Fruit fly (Drosophila melanogaster) whole organism, embryonic: ENCODE measurements around the gene mldr.

Experiments used
- Antp ChIP-seq: fragments of 200-800 bp; sonication (Bioruptor generic); optimal IDR thresholded peaks from 3 replicates; lab custom pipeline; 2016; ENCODE audit warnings: missing biosample characterization, missing genetic modification characterization
- CG10147 ChIP-seq: fragments of 200-800 bp; sonication (Bioruptor generic); optimal IDR thresholded peaks from 2 replicates; lab custom pipeline; 2019; ENCODE audit warnings: missing biosample characterization, mild to moderate bottlenecking, missing genetic modification characterization, moderate library complexity
- CG1024 ChIP-seq: fragments of 200-800 bp; sonication (Bioruptor generic); IDR thresholded peaks from 2 replicates; pipeline ENCODE4 v1.3.6; 2022; ENCODE audit warnings: missing biosample characterization, missing genetic modification characterization
- CG10321 ChIP-seq: fragments of 200-800 bp; sonication (Bioruptor generic); IDR thresholded peaks from 2 replicates; pipeline ENCODE4 v1.3.6; 2022; ENCODE audit warnings: missing biosample characterization, missing genetic modification characterization
- CG10565 ChIP-seq: fragments of 200-800 bp; sonication (Bioruptor generic); optimal IDR thresholded peaks from 3 replicates; lab custom pipeline; 2016; ENCODE audit warnings: missing biosample characterization, mild to moderate bottlenecking, missing genetic modification characterization
- CG11695 ChIP-seq: fragments of 200-800 bp; sonication (Bioruptor generic); IDR thresholded peaks from 3 replicates; pipeline ENCODE4 v1.3.6; 2022; ENCODE audit warnings: missing biosample characterization, missing genetic modification characterization
- CG12391 ChIP-seq: fragments of 200-800 bp; sonication (Bioruptor generic); optimal IDR thresholded peaks from 3 replicates; lab custom pipeline; 2018; ENCODE audit warnings: missing biosample characterization, mild to moderate bottlenecking, missing genetic modification characterization, moderate library complexity
- CG12744 ChIP-seq: fragments of 200-800 bp; sonication (Bioruptor generic); optimal IDR thresholded peaks from 2 replicates; lab custom pipeline; 2016; ENCODE audit warnings: missing biosample characterization, missing genetic modification characterization
- CG14667 ChIP-seq: fragments of 200-800 bp; sonication (Bioruptor generic); IDR thresholded peaks from 2 replicates; pipeline ENCODE4 v1.3.6; 2022; ENCODE audit warnings: missing biosample characterization, missing genetic modification characterization
- CG15011 ChIP-seq: fragments of 200-800 bp; sonication (Bioruptor generic); optimal IDR thresholded peaks from 3 replicates; lab custom pipeline; 2018; ENCODE audit warnings: missing biosample characterization, mild to moderate bottlenecking, missing genetic modification characterization
- CG17829 ChIP-seq: fragments of 200-800 bp; optimal IDR thresholded peaks from 2 replicates; lab custom pipeline; 2019; ENCODE audit warnings: missing biosample characterization, mild to moderate bottlenecking, missing genetic modification characterization, moderate library complexity
- CG2129 ChIP-seq: fragments of 200-800 bp; sonication (Bioruptor generic); IDR thresholded peaks from 2 replicates; pipeline ENCODE4 v1.3.6; 2022; ENCODE audit warnings: missing biosample characterization, missing genetic modification characterization; ENCODE audit not compliant: partially characterized antibody
- CG31441 ChIP-seq: fragments of 200-800 bp; sonication (Bioruptor generic); IDR thresholded peaks from 2 replicates; pipeline ENCODE4 v1.3.6; 2022; ENCODE audit warnings: missing biosample characterization, missing genetic modification characterization
- CG32767 ChIP-seq: fragments of 200-800 bp; sonication (Bioruptor generic); IDR thresholded peaks from 2 replicates; pipeline ENCODE4 v1.3.6; 2022; ENCODE audit warnings: missing biosample characterization, missing genetic modification characterization
- CG3281 ChIP-seq: fragments of 200-800 bp; sonication (Bioruptor generic); optimal IDR thresholded peaks from 3 replicates; lab custom pipeline; 2017; ENCODE audit warnings: missing biosample characterization, mild to moderate bottlenecking, missing genetic modification characterization
- CG34376 ChIP-seq: fragments of 200-800 bp; sonication (Bioruptor generic); optimal IDR thresholded peaks from 2 replicates; lab custom pipeline; 2018; ENCODE audit warnings: missing biosample characterization, mild to moderate bottlenecking, missing genetic modification characterization
- CG4424 ChIP-seq: fragments of 200-800 bp; sonication (Bioruptor generic); optimal IDR thresholded peaks from 3 replicates; lab custom pipeline; 2016; ENCODE audit warnings: missing biosample characterization, missing genetic modification characterization
- CG6689 ChIP-seq: fragments of 200-800 bp; sonication (Bioruptor generic); IDR thresholded peaks from 2 replicates; pipeline ENCODE4 v1.3.6; 2022; ENCODE audit warnings: missing biosample characterization, missing genetic modification characterization
- CG6854 ChIP-seq: fragments of 200-800 bp; sonication (Bioruptor generic); optimal IDR thresholded peaks from 3 replicates; lab custom pipeline; 2017; ENCODE audit warnings: missing biosample characterization, mild to moderate bottlenecking, missing genetic modification characterization
- CG8281 ChIP-seq: fragments of 200-800 bp; sonication (Bioruptor generic); optimal IDR thresholded peaks from 2 replicates; lab custom pipeline; 2018; ENCODE audit warnings: missing biosample characterization, mild to moderate bottlenecking, missing genetic modification characterization, moderate library complexity
- Dip3 ChIP-seq: fragments of 200-800 bp; sonication (Bioruptor generic); optimal IDR thresholded peaks from 3 replicates; lab custom pipeline; 2016; ENCODE audit warnings: missing biosample characterization, missing genetic modification characterization
- Fer1 ChIP-seq: fragments of 200-800 bp; sonication (Bioruptor generic); optimal IDR thresholded peaks from 2 replicates; lab custom pipeline; 2017; ENCODE audit warnings: missing biosample characterization, mild to moderate bottlenecking, missing genetic modification characterization
- Fer2 ChIP-seq: fragments of 200-800 bp; sonication (Bioruptor generic); optimal IDR thresholded peaks from 2 replicates; lab custom pipeline; 2018; ENCODE audit warnings: missing biosample characterization, mild to moderate bottlenecking, missing genetic modification characterization, moderate library complexity
- Gug ChIP-seq: fragments of 200-800 bp; sonication (Bioruptor generic); IDR thresholded peaks from 4 replicates; pipeline ENCODE4 v1.3.6; 2022; ENCODE audit warnings: missing biosample characterization, missing genetic modification characterization
- H2.0 ChIP-seq: fragments of 200-800 bp; sonication (Bioruptor generic); IDR thresholded peaks from 2 replicates; pipeline ENCODE4 v1.3.6; 2022; ENCODE audit warnings: missing biosample characterization, missing genetic modification characterization
- Hmr ChIP-seq: fragments of 200-800 bp; sonication (Bioruptor generic); optimal IDR thresholded peaks from 3 replicates; lab custom pipeline; 2017; ENCODE audit warnings: mild to moderate bottlenecking, missing biosample characterization, missing genetic modification reagents, missing genetic modification characterization
- Med ChIP-seq: fragments of 200-800 bp; sonication (Bioruptor generic); peaks from one replicate; lab custom pipeline; 2016; ENCODE audit warnings: missing biosample characterization, missing genetic modification characterization, mild to moderate bottlenecking, inconsistent platforms, moderate library complexity
- Sry-δ ChIP-seq: fragments of 200-800 bp; sonication (Bioruptor generic); optimal IDR thresholded peaks from 2 replicates; lab custom pipeline; 2016; ENCODE audit warnings: missing biosample characterization, missing genetic modification characterization
- ato ChIP-seq: fragments of 200-800 bp; sonication (Bioruptor generic); IDR thresholded peaks from 2 replicates; pipeline ENCODE4 v1.3.6; 2022; ENCODE audit warnings: missing biosample characterization, missing genetic modification characterization; ENCODE audit not compliant: partially characterized antibody
- bbx ChIP-seq: fragments of 200-800 bp; sonication (Bioruptor generic); IDR thresholded peaks from 2 replicates; pipeline ENCODE4 v1.3.6; 2022; ENCODE audit warnings: missing biosample characterization, missing genetic modification characterization; ENCODE audit not compliant: partially characterized antibody
- br ChIP-seq: fragments of >200 bp; optimal IDR thresholded peaks from 2 replicates; lab custom pipeline; 2017
- ci ChIP-seq: fragments of 200-800 bp; sonication (Bioruptor generic); IDR thresholded peaks from 3 replicates; pipeline ENCODE4 v1.3.6; 2022; ENCODE audit warnings: missing biosample characterization, missing genetic modification characterization
- dm ChIP-seq: fragments of 200-800 bp; sonication (Bioruptor generic); optimal IDR thresholded peaks from 3 replicates; lab custom pipeline; 2016; ENCODE audit warnings: missing biosample characterization, missing genetic modification characterization
- eve ChIP-seq, 2 experiments: fragments of >200 bp; optimal IDR thresholded peaks; 2 replicates each; lab custom pipeline; 2017; ENCODE audit warnings: missing biosample characterization in 2 of 2, missing genetic modification characterization in 2 of 2
- fd3F ChIP-seq: fragments of 200-800 bp; sonication (Bioruptor generic); optimal IDR thresholded peaks from 2 replicates; lab custom pipeline; 2018; ENCODE audit warnings: missing biosample characterization, mild to moderate bottlenecking, missing genetic modification characterization, moderate library complexity
- fru ChIP-seq: fragments of >200 bp; optimal IDR thresholded peaks from 2 replicates; lab custom pipeline; 2017
- gce ChIP-seq: fragments of 200-800 bp; sonication (Bioruptor generic); IDR thresholded peaks from 3 replicates; pipeline ENCODE4 v1.3.6; 2022; ENCODE audit warnings: missing biosample characterization, missing genetic modification characterization
- gem ChIP-seq: fragments of 200-800 bp; sonication (Bioruptor generic); optimal IDR thresholded peaks from 2 replicates; lab custom pipeline; 2019; ENCODE audit warnings: missing biosample characterization, mild to moderate bottlenecking, missing genetic modification characterization, moderate library complexity
- inv ChIP-seq: fragments of 200-800 bp; sonication (Bioruptor generic); IDR thresholded peaks from 2 replicates; pipeline ENCODE4 v1.3.6; 2022; ENCODE audit warnings: missing biosample characterization, missing genetic modification characterization; ENCODE audit not compliant: partially characterized antibody
- klu ChIP-seq: fragments of 200-800 bp; sonication (Bioruptor generic); IDR thresholded peaks from 2 replicates; pipeline ENCODE4 v1.3.6; 2022; ENCODE audit warnings: missing biosample characterization, missing genetic modification characterization
- maf-S ChIP-seq: fragments of 200-800 bp; sonication (Bioruptor generic); optimal IDR thresholded peaks from 2 replicates; lab custom pipeline; 2016; ENCODE audit warnings: missing biosample characterization, missing genetic modification characterization
- mam ChIP-seq: fragments of 200-800 bp; sonication (Bioruptor generic); optimal IDR thresholded peaks from 3 replicates; lab custom pipeline; 2016; ENCODE audit warnings: missing biosample characterization, missing genetic modification characterization
- pfk ChIP-seq: fragments of 200-800 bp; sonication (Bioruptor generic); optimal IDR thresholded peaks from 2 replicates; lab custom pipeline; 2018; ENCODE audit warnings: missing biosample characterization, mild to moderate bottlenecking, missing genetic modification characterization, moderate library complexity
- phol ChIP-seq: fragments of 200-800 bp; sonication (Bioruptor generic); optimal IDR thresholded peaks from 3 replicates; lab custom pipeline; 2018; ENCODE audit warnings: missing biosample characterization, mild to moderate bottlenecking, missing genetic modification characterization, moderate library complexity
- pita ChIP-seq: fragments of 200-800 bp; sonication (Bioruptor generic); optimal IDR thresholded peaks from 2 replicates; lab custom pipeline; 2017; ENCODE audit warnings: missing biosample characterization, mild to moderate bottlenecking, missing genetic modification characterization
- pum ChIP-seq: fragments of 200-800 bp; sonication (Bioruptor generic); optimal IDR thresholded peaks from 2 replicates; lab custom pipeline; 2016; ENCODE audit warnings: missing biosample characterization, missing genetic modification characterization
- stwl ChIP-seq: fragments of 200-800 bp; sonication (Bioruptor generic); optimal IDR thresholded peaks from 3 replicates; lab custom pipeline; 2018; ENCODE audit warnings: missing biosample characterization, mild to moderate bottlenecking, missing genetic modification characterization, moderate library complexity
- tup ChIP-seq: fragments of 200-800 bp; sonication (Bioruptor generic); optimal IDR thresholded peaks from 2 replicates; lab custom pipeline; 2016; ENCODE audit warnings: missing biosample characterization, mild to moderate bottlenecking, missing genetic modification characterization, moderate library complexity
- twi ChIP-seq: fragments of 200-800 bp; optimal IDR thresholded peaks from 2 replicates; lab custom pipeline; 2019; ENCODE audit warnings: missing biosample characterization, mild to moderate bottlenecking, missing genetic modification characterization, moderate library complexity
- zfh1 ChIP-seq: fragments of 200-800 bp; sonication (Bioruptor generic); IDR thresholded peaks from 3 replicates; pipeline ENCODE4 v1.3.6; 2022; ENCODE audit warnings: missing biosample characterization, missing genetic modification characterization
- zfh2 ChIP-seq: fragments of 200-800 bp; sonication (Bioruptor generic); optimal IDR thresholded peaks from 2 replicates; lab custom pipeline; 2016; ENCODE audit warnings: missing biosample characterization, missing genetic modification characterization

mldr gene

DNA sequence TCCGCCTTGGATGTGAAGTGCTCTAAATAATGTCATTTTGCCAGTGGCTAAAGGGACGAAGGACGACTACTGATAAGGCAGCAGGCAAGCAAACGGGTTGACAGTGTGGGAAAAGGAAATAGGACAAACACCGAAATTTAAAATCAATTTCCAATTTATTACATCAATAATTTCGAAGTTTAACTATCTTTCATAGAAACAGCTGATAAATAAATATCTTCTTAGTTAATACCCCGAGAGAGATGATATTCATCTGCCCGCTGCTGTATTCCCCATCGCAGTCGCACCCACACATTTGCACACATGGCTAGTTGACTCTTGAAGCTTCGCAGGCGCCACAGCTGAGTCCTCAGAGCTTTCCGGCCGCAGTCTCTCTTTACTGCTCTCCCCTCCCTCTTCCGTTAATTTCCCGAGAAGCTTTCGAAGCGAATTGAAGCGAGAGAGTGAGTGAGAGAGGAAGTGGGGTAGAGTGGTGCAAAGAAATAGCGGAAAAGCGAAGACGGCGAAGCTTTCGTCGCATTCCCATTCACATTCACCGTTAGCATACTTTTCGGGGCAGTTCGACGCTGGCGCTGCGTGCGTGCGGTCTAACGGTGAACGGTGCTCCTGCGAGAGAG, 25.9 kb downstream of the mldr start (continued):
- TF ChIP-seq inv (GFP tag; lab: Robert Waterston, UW) (no peak), CG3281 (GFP tag; lab: Kevin White, UChicago) (peak; percentile 78), pfk (GFP tag; lab: Kevin White, UChicago) (no peak), ci (GFP tag; lab: Robert Waterston, UW) (peak; percentile 79), Gug (GFP tag; lab: Robert Waterston, UW) (peak; percentile 49; the same call in 2 of the 4 replicates), tup (GFP tag; lab: Kevin White, UChicago) (no peak), CG10321 (GFP tag; lab: Robert Waterston, UW) (no peak), Antp (peak; percentile 5), CG14667 (peak; percentile 27), CG12391 (tag; lab: Kevin White, UChicago) (peak; percentile 53), dm (GFP tag; lab: Kevin White, UChicago) (no peak), Fer2 (peak; percentile 33), H2.0 (GFP tag; lab: Robert Waterston, UW) (peak; percentile 33; the same call in 1 of the 2 replicates), Sry-δ (GFP tag; lab: Kevin White, UChicago) (no peak), zfh2 (GFP tag; lab: Kevin White, UChicago) (peak; percentile 26), Hmr (GFP tag; lab: Kevin White, UChicago) (peak; percentile 85), CG8281 (tag; lab: Kevin White, UChicago) (no peak), klu (GFP tag; lab: Robert Waterston, UW) (0 out of 2 replicates have a peak, but pooled peaks have one; percentile 30), CG17829 (tag; lab: Kevin White, UChicago) (no peak), CG4424 (GFP tag; lab: Kevin White, UChicago) (peak; percentile 41), CG10147 (GFP tag; lab: Kevin White, UChicago) (peak; percentile 64), CG31441 (GFP tag; lab: Robert Waterston, UW) (peak; percentile 51), CG6854 (GFP tag; lab: Kevin White, UChicago) (peak; percentile 63), CG10565 (GFP tag; lab: Kevin White, UChicago) (no peak), CG1024 (GFP tag; lab: Robert Waterston, UW) (no peak), br (lab: Kevin White, UChicago) (no peak), CG6689 (peak; percentile 59), twi (tag; lab: Kevin White, UChicago) (no peak), ato (GFP tag; lab: Robert Waterston, UW) (no peak), gce (GFP tag; lab: Robert Waterston, UW) (0 out of 3 replicates have a peak, but pooled peaks have one; percentile 20), pum (GFP tag; lab: Kevin White, UChicago) (no peak), fru (no peak), CG2129 (no peak), fd3F (GFP tag; lab: Kevin White, UChicago) (peak; percentile 60), CG11695 (GFP tag; lab: Robert Waterston, UW) (peak; percentile 79), CG15011 (peak; percentile 50), maf-S (GFP tag; lab: Kevin White, UChicago) (peak; percentile 18), Dip3 (peak; percentile 36), CG12744 (peak; percentile 21), Med (GFP tag; lab: Kevin White, UChicago) (peak; percentile 90), bbx (GFP tag; lab: Robert Waterston, UW) (no peak), gem (tag; lab: Kevin White, UChicago) (peak; percentile 66), stwl (tag; lab: Kevin White, UChicago) (no peak), CG32767 (GFP tag; lab: Robert Waterston, UW) (peak; percentile 25; the same call in 1 of the 2 replicates), phol (tag; lab: Kevin White, UChicago) (peak; percentile 49), eve (GFP tag; optimal IDR thresholded peaks at IDR 0.05; lab: Kevin White, UChicago) (no peak), CG34376 (peak; percentile 51), zfh1 (GFP tag; lab: Robert Waterston, UW) (peak; percentile 64; the same call in 2 of the 3 replicates), mam (GFP tag; lab: Kevin White, UChicago) (peak; percentile 31), Fer1 (GFP tag; lab: Kevin White, UChicago) (peak; percentile 89), pita (GFP tag; lab: Kevin White, UChicago) (no peak)
